Worm (Caenorhabditis elegans): ENCODE data around the gene W03G1.2.

Gene W03G1.2

DNA sequence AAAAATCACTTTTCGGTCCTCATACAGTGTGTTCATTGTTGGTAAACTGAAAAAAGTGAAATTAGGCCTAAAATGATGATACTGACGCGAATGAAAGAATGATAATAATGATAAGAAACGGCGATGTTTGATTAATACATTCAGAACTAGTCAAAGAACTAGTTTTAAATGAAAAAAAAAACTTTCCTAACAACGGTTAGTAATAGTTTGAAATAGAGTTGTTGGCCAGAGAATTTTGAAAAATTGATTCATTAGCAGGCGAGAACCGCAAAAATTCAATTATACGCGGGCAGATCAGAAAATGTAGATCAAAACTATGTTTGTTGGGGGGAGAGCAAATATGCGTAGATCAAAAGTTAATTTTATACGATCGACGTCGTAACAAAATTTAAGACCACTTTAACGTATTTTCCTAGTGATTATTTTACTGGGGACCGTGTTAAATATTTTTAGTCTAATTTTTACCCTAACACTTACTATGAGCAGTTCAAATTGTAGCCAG is 46.4 kb downstream of the W03G1.2 start, which contains the start of gene F56A11.5:
Gene F56A11.5, minus strand, starts transcription at position 51 of the 502 bp plus-strand sequence.
- TF ChIP-seq sox-2 (GFP tag; IDR thresholded peaks at IDR 0.05) = no peak
- TF ChIP-seq ceh-30 (tag; optimal IDR thresholded peaks at IDR 0.05) = no peak
- TF ChIP-seq odd-2 (tag; optimal IDR thresholded peaks at IDR 0.05) = no peak
- TF ChIP-seq ceh-2 (tag; optimal IDR thresholded peaks at IDR 0.05) = no peak
- no peak for TF ChIP-seq hlh-30 (tag; optimal IDR thresholded peaks at IDR 0.05; ENCODE audit: insufficient read depth)
- TF ChIP-seq pha-2 (tag; optimal IDR thresholded peaks at IDR 0.05) = no peak
- TF ChIP-seq C08G9.2 (tag; optimal IDR thresholded peaks at IDR 0.05) = no peak
- no peak for TF ChIP-seq ceh-14 (tag; optimal IDR thresholded peaks at IDR 0.05)
- TF ChIP-seq ceh-18 (tag; optimal IDR thresholded peaks at IDR 0.05) = no peak
- no peak for TF ChIP-seq lin-11 (tag; optimal IDR thresholded peaks at IDR 0.05)
- TF ChIP-seq pat-9 (tag; optimal IDR thresholded peaks at IDR 0.05) = no peak
- no peak for TF ChIP-seq ceh-19 (GFP tag; optimal IDR thresholded peaks at IDR 0.05)
- no peak for TF ChIP-seq K02D7.2 (tag; optimal IDR thresholded peaks at IDR 0.05)
- no peak for TF ChIP-seq sox-4 (tag; optimal IDR thresholded peaks at IDR 0.05)
- no peak for TF ChIP-seq ztf-16 (tag; optimal IDR thresholded peaks at IDR 0.05)
- TF ChIP-seq ceh-45 (GFP tag; IDR thresholded peaks at IDR 0.05) = no peak
- no peak for TF ChIP-seq ceh-22 (tag; optimal IDR thresholded peaks at IDR 0.05)
- no peak for TF ChIP-seq nhr-11 (tag; optimal IDR thresholded peaks at IDR 0.05)
- no peak for TF ChIP-seq ceh-24 (tag; optimal IDR thresholded peaks at IDR 0.05)

DNA sequence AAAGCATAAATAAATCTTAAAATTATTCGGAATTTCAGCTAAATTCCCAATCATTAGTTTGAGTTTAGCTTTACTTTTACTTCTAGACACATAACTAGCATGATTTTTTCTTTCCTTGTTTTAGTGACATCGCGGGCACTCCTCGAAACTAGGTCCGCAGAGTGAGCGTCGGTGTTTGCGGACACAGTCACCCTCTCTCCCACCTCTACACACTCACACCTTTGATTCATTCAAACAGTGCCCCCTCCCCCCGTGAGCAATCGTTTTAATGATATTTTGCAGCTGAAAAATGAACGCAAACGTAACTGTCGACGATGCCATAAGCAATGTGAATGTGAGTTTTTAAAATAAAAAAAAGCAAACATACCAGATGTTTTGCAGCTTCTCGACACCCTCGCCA is 48.0 kb downstream of the W03G1.2 start, which contains the start of gene gex-2:
Gene gex-2, plus strand, starts transcription at position 283 of the 400 bp plus-strand sequence.
- no peak for TF ChIP-seq C08G9.2 (tag; optimal IDR thresholded peaks at IDR 0.05)
- peak; percentile 3 for TF ChIP-seq ref-2 (tag; optimal IDR thresholded peaks at IDR 0.05)
- TF ChIP-seq ceh-6 (GFP tag; optimal IDR thresholded peaks at IDR 0.05) = no peak
- TF ChIP-seq sox-2 (GFP tag; IDR thresholded peaks at IDR 0.05) = no peak
- TF ChIP-seq ceh-2 (tag; optimal IDR thresholded peaks at IDR 0.05) = no peak
- no peak for TF ChIP-seq pros-1 (tag; optimal IDR thresholded peaks at IDR 0.05)
- TF ChIP-seq ceh-19 (GFP tag; optimal IDR thresholded peaks at IDR 0.05) = no peak
- no peak for TF ChIP-seq ceh-22 (tag; optimal IDR thresholded peaks at IDR 0.05)
- no peak for TF ChIP-seq sox-4 (tag; optimal IDR thresholded peaks at IDR 0.05)
- TF ChIP-seq fkh-6 (tag; optimal IDR thresholded peaks at IDR 0.05) = peak; percentile 22
- peak; percentile 27 for TF ChIP-seq tbx-2 (tag; optimal IDR thresholded peaks at IDR 0.05)
- TF ChIP-seq unc-55 (GFP tag; optimal IDR thresholded peaks at IDR 0.05) = no peak
- TF ChIP-seq pat-9 (tag; optimal IDR thresholded peaks at IDR 0.05) = no peak
- TF ChIP-seq syd-9 (tag; optimal IDR thresholded peaks at IDR 0.05) = no peak
- TF ChIP-seq elt-4 (tag; optimal IDR thresholded peaks at IDR 0.05) = no peak
- no peak for TF ChIP-seq ceh-34 (tag; optimal IDR thresholded peaks at IDR 0.05)
- no peak for TF ChIP-seq ceh-30 (tag; optimal IDR thresholded peaks at IDR 0.05)
- no peak for TF ChIP-seq ttx-3 (tag; optimal IDR thresholded peaks at IDR 0.05)
- no peak for TF ChIP-seq ama-1 (optimal IDR thresholded peaks at IDR 0.05)
- TF ChIP-seq nhr-11 (tag; optimal IDR thresholded peaks at IDR 0.05) = no peak
- no peak for TF ChIP-seq che-1 (tag; optimal IDR thresholded peaks at IDR 0.05)
- no peak for TF ChIP-seq zip-5 (tag; optimal IDR thresholded peaks at IDR 0.05)
- TF ChIP-seq ceh-24 (tag; optimal IDR thresholded peaks at IDR 0.05) = no peak
- TF ChIP-seq hlh-30 (tag; optimal IDR thresholded peaks at IDR 0.05; ENCODE audit: insufficient read depth) = no peak
- TF ChIP-seq tbx-7 (tag; optimal IDR thresholded peaks at IDR 0.05) = no peak
- no peak for TF ChIP-seq ets-4 (tag; optimal IDR thresholded peaks at IDR 0.05)
- TF ChIP-seq nfya-1 (tag; optimal IDR thresholded peaks at IDR 0.05) = peak; percentile 1
- TF ChIP-seq mec-3 (tag; optimal IDR thresholded peaks at IDR 0.05; ENCODE audit: borderline replicate concordance) = no peak
- TF ChIP-seq npax-4 (tag; optimal IDR thresholded peaks at IDR 0.05) = no peak
- TF ChIP-seq ceh-31 (tag; optimal IDR thresholded peaks at IDR 0.05) = no peak
- TF ChIP-seq ahr-1 (tag; optimal IDR thresholded peaks at IDR 0.05) = no peak
- TF ChIP-seq F13H6.1 (tag; optimal IDR thresholded peaks at IDR 0.05) = no peak
